Worm (Caenorhabditis elegans) whole organism, L2 larva: Measurements from ENCODE around the gene elb-1.

Source experiments
- F13H6.1 ChIP-seq: sonication (generic microtip); optimal IDR thresholded peaks from 2 replicates; lab custom pipeline; 2016; ENCODE audit warnings: missing genetic modification characterization, missing compliant biosample characterization
- R02D3.7 ChIP-seq: fragments of 150-350 bp; optimal IDR thresholded peaks from 2 replicates; lab custom pipeline; 2014; ENCODE audit warnings: missing biosample characterization, missing genetic modification characterization
- Y55F3AM.14 ChIP-seq: fragments of 200-800 bp; sonication (Bioruptor generic); optimal IDR thresholded peaks from 2 replicates; lab custom pipeline; 2018; ENCODE audit warnings: mild to moderate bottlenecking, missing genetic modification characterization, missing compliant biosample characterization
- ZK546.5 ChIP-seq: sonication (generic microtip); optimal IDR thresholded peaks from 2 replicates; lab custom pipeline; 2017; ENCODE audit warnings: missing biosample characterization, missing genetic modification characterization
- alr-1 ChIP-seq: fragments of 150-350 bp; optimal IDR thresholded peaks from 2 replicates; lab custom pipeline; 2014; ENCODE audit warnings: missing biosample characterization, missing genetic modification characterization
- aly-2 ChIP-seq: fragments of 150-350 bp; optimal IDR thresholded peaks from 2 replicates; lab custom pipeline; 2014; ENCODE audit warnings: missing biosample characterization, missing genetic modification characterization
- ama-1 ChIP-seq: fragments of 150-350 bp; optimal IDR thresholded peaks from 2 replicates; lab custom pipeline; 2018; ENCODE audit warnings: inconsistent platforms
- blmp-1 ChIP-seq: sonication (generic microtip); optimal IDR thresholded peaks from 2 replicates; lab custom pipeline; 2017; ENCODE audit warnings: missing genetic modification characterization, mild to moderate bottlenecking, missing compliant biosample characterization, antibody characterized with exemption, moderate library complexity; ENCODE audit not compliant: insufficient read depth
- ceh-16 ChIP-seq: fragments of 150-350 bp; optimal IDR thresholded peaks from 2 replicates; lab custom pipeline; 2014; ENCODE audit warnings: missing biosample characterization, missing genetic modification characterization
- crh-2 ChIP-seq: sonication (generic microtip); optimal IDR thresholded peaks from 2 replicates; lab custom pipeline; 2017; ENCODE audit warnings: missing biosample characterization, missing genetic modification characterization
- dmd-4 ChIP-seq: sonication (generic microtip); optimal IDR thresholded peaks from 2 replicates; lab custom pipeline; 2017; ENCODE audit warnings: missing biosample characterization, missing genetic modification characterization
- egl-27 ChIP-seq: sonication (generic microtip); optimal IDR thresholded peaks from 3 replicates; lab custom pipeline; 2017; ENCODE audit warnings: missing biosample characterization, missing genetic modification reagents, missing genetic modification characterization
- elt-1 ChIP-seq: fragments of 150-350 bp; optimal IDR thresholded peaks from 2 replicates; lab custom pipeline; 2014; ENCODE audit warnings: missing biosample characterization, missing genetic modification characterization
- elt-3 ChIP-seq: sonication (generic microtip); optimal IDR thresholded peaks from 2 replicates; lab custom pipeline; 2017; ENCODE audit warnings: missing biosample characterization, missing genetic modification characterization
- fos-1 ChIP-seq: fragments of 150-350 bp; optimal IDR thresholded peaks from 2 replicates; lab custom pipeline; 2014; ENCODE audit warnings: missing biosample characterization, missing genetic modification characterization
- gmeb-1 ChIP-seq: fragments of 150-350 bp; optimal IDR thresholded peaks from 2 replicates; lab custom pipeline; 2014; ENCODE audit warnings: missing biosample characterization, missing genetic modification characterization
- lin-11 ChIP-seq: fragments of 150-350 bp; sonication (generic microtip); optimal IDR thresholded peaks from 2 replicates; lab custom pipeline; 2014; ENCODE audit warnings: missing biosample characterization, missing genetic modification characterization, inconsistent platforms, mixed read lengths
- lin-13 ChIP-seq: fragments of 150-350 bp; optimal IDR thresholded peaks from 2 replicates; lab custom pipeline; 2014; ENCODE audit warnings: missing biosample characterization, missing genetic modification reagents, missing genetic modification characterization
- mab-5 ChIP-seq: fragments of 150-350 bp; optimal IDR thresholded peaks from 2 replicates; lab custom pipeline; 2014; ENCODE audit warnings: missing biosample characterization, missing genetic modification characterization
- mbf-1 ChIP-seq: sonication (generic microtip); optimal IDR thresholded peaks from 2 replicates; lab custom pipeline; 2017; ENCODE audit warnings: missing biosample characterization, missing genetic modification characterization
- mdl-1 ChIP-seq, 2 experiments: fragments of 150-350 bp in 1 of 2; sonication (generic microtip) in 1 of 2; optimal IDR thresholded peaks; 2 replicates each; lab custom pipeline; 2017; ENCODE audit warnings: missing biosample characterization in 2 of 2, missing genetic modification characterization in 2 of 2
- nhr-11 ChIP-seq: fragments of 150-350 bp; optimal IDR thresholded peaks from 2 replicates; lab custom pipeline; 2014; ENCODE audit warnings: missing biosample characterization, missing genetic modification characterization
- nhr-12 ChIP-seq: fragments of 150-350 bp; optimal IDR thresholded peaks from 2 replicates; lab custom pipeline; 2014; ENCODE audit warnings: missing biosample characterization, missing genetic modification characterization
- nhr-21 ChIP-seq: fragments of 150-350 bp; optimal IDR thresholded peaks from 2 replicates; lab custom pipeline; 2014; ENCODE audit warnings: missing biosample characterization, missing genetic modification characterization
- nhr-237 ChIP-seq: fragments of 150-350 bp; optimal IDR thresholded peaks from 2 replicates; lab custom pipeline; 2014; ENCODE audit warnings: missing biosample characterization, missing genetic modification characterization
- nhr-25 ChIP-seq: fragments of 150-350 bp; sonication (generic microtip); optimal IDR thresholded peaks from 3 replicates; lab custom pipeline; 2014; ENCODE audit warnings: missing biosample characterization, missing genetic modification characterization
- nhr-6 ChIP-seq: fragments of 150-350 bp; optimal IDR thresholded peaks from 2 replicates; lab custom pipeline; 2014; ENCODE audit warnings: missing biosample characterization, missing genetic modification characterization
- peb-1 ChIP-seq: fragments of 150-350 bp; optimal IDR thresholded peaks from 2 replicates; lab custom pipeline; 2014; ENCODE audit warnings: missing biosample characterization, missing genetic modification characterization
- sem-4 ChIP-seq: fragments of 150-350 bp; optimal IDR thresholded peaks from 2 replicates; lab custom pipeline; 2014; ENCODE audit warnings: missing biosample characterization, missing genetic modification reagents, missing genetic modification characterization
- skn-1 ChIP-seq: sonication (generic microtip); optimal IDR thresholded peaks from 2 replicates; lab custom pipeline; 2017; ENCODE audit warnings: missing biosample characterization, missing genetic modification characterization
- sma-3 ChIP-seq: sonication (generic microtip); optimal IDR thresholded peaks from 2 replicates; lab custom pipeline; 2016; ENCODE audit warnings: missing genetic modification reagents, missing genetic modification characterization, missing compliant biosample characterization
- sma-9 ChIP-seq, 2 experiments: fragments of 150-350 bp in 1 of 2; sonication (generic microtip) in 1 of 2; optimal IDR thresholded peaks; 2 replicates each; lab custom pipeline; 2014 to 2016; ENCODE audit warnings: missing genetic modification characterization in 2 of 2, mild to moderate bottlenecking in 1 of 2, missing biosample characterization in 1 of 2, missing compliant biosample characterization in 1 of 2, missing genetic modification reagents in 1 of 2, moderate library complexity in 1 of 2
- unc-39 ChIP-seq: fragments of 150-350 bp; optimal IDR thresholded peaks from 2 replicates; lab custom pipeline; 2014; ENCODE audit warnings: missing biosample characterization, missing genetic modification characterization
- unc-55 ChIP-seq: fragments of 150-350 bp; sonication (generic microtip); optimal IDR thresholded peaks from 3 replicates; lab custom pipeline; 2014; ENCODE audit warnings: missing biosample characterization, missing genetic modification reagents, missing genetic modification characterization
- unc-62 ChIP-seq: fragments of 150-350 bp; optimal IDR thresholded peaks from 2 replicates; lab custom pipeline; 2014; ENCODE audit warnings: missing biosample characterization, missing genetic modification reagents, missing genetic modification characterization
- zag-1 ChIP-seq: fragments of 150-350 bp; optimal IDR thresholded peaks from 2 replicates; lab custom pipeline; 2014; ENCODE audit warnings: missing biosample characterization, missing genetic modification characterization
- ztf-4 ChIP-seq: fragments of 150-350 bp; optimal IDR thresholded peaks from 2 replicates; lab custom pipeline; 2014; ENCODE audit warnings: missing biosample characterization, missing genetic modification characterization

Gene elb-1

ce11 chrIII:11732056-11732455 lies 12.8 kb upstream of the elb-1 start, which contains the start of gene Y41C4A.21:
Y41C4A.21 (plus strand) TSS chrIII:11732356.
- TF ChIP-seq F13H6.1 (tag; lab: Kevin White, UChicago) (no peak), unc-39 (no peak), sem-4 (tag; lab: Kevin White, UChicago) (no peak), fos-1 (tag; lab: Kevin White, UChicago) (no peak), crh-2 (no peak), lin-11 (no peak), ZK546.5 (tag; lab: Kevin White, UChicago) (no peak), ztf-4 (tag; lab: Kevin White, UChicago) (no peak), Y55F3AM.14 (GFP tag; lab: Kevin White, UChicago) (no peak)
- TF ChIP-seq, all 48 proteins: peak for 0

ce11 chrIII:11731491-11731890 lies 12.2 kb upstream of the elb-1 start:
- TF ChIP-seq ztf-4 (tag; lab: Kevin White, UChicago) (no peak), sma-3 (no peak), nhr-25 (tag; lab: Kevin White, UChicago) (no peak), egl-27 (tag; lab: Kevin White, UChicago) (no peak)

- TF ChIP-seq crh-2 (no peak), blmp-1 (tag; lab: Kevin White, UChicago) (no peak), lin-11 (no peak), nhr-12 (no peak), lin-13 (GFP tag; lab: Kevin White, UChicago) (no peak), unc-62 (GFP tag; lab: Kevin White, UChicago) (no peak), dmd-4 (tag; lab: Kevin White, UChicago) (no peak), nhr-237 (no peak), mbf-1 (no peak), nhr-6 (tag; lab: Kevin White, UChicago) (no peak), ztf-4 (tag; lab: Kevin White, UChicago) (no peak), F13H6.1 (tag; lab: Kevin White, UChicago) (no peak), ceh-16 (tag; lab: Kevin White, UChicago) (no peak), elt-3 (tag; lab: Kevin White, UChicago) (no peak), gmeb-1 (no peak), aly-2 (no peak), sma-3 (no peak), unc-39 (no peak), nhr-11 (tag; lab: Kevin White, UChicago) (no peak)
Measured at ce11 chrIII:11730850-11731249, 11.6 kb upstream of the elb-1 start.

DNA sequence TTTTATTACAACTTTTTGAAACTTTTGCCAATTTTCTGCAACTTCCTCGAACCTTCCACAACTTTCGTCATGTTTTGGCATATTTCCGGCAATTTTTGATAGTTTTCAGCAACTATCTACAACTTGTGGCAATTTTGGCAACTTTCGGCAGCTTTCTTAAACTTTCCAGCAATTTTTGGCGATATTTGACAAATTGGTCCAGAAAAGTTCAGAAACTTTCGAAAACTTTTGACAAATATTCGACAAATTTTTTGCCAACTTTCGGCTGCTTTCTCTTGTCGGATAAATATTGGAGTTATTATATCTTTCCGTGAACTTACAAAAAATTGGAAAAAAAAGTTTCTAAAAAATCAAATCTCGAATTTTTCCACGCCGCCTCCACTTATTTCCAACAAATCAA lies 11.1 kb upstream of the elb-1 start, which contains the start of gene Y41C4A.18:
TSS of gene Y41C4A.18 (plus strand) at position 301 of the 400 bp plus-strand sequence.
- TF ChIP-seq mab-5 (no peak), sem-4 (tag; lab: Kevin White, UChicago) (no peak), Y55F3AM.14 (GFP tag; lab: Kevin White, UChicago) (no peak), R02D3.7 (tag; lab: Kevin White, UChicago) (no peak)

DNA sequence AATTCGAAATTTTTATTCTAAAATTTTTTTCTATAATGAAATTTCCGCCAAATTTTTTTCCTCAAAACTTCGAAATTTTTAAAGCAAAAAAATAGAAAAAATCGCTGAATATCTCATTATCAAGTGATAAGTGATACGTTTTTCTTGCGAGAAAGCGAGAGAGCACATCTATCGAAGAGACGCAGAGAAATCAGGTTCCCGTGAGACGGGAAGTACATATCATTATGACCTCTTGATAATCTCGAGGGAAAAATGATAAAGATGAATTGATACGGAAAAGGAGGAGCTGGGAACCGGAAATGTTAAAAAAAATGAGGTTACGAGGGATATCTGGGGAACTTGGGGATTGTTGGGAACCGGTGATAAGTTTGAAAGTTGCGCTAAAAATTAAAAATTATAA lies 7.8 kb upstream of the elb-1 start:
- no peak for TF ChIP-seq aly-2
- peak; percentile 12 for TF ChIP-seq nhr-21 (tag; lab: Kevin White, UChicago)
- peak; percentile 21 for TF ChIP-seq fos-1 (tag; lab: Kevin White, UChicago)
- TF ChIP-seq nhr-12, result no peak
- no peak for TF ChIP-seq peb-1
- TF ChIP-seq ZK546.5 (tag; lab: Kevin White, UChicago), result no peak
- no peak for TF ChIP-seq skn-1 (tag; lab: Kevin White, UChicago)
- TF ChIP-seq R02D3.7 (tag; lab: Kevin White, UChicago), result no peak

ce11 chrIII:11726590-11726989 lies 7.3 kb upstream of the elb-1 start, which contains the start of gene Y41C4A.12:
Y41C4A.12 (minus strand) TSS chrIII:11726690.
- TF ChIP-seq lin-11 (no peak), dmd-4 (tag; lab: Kevin White, UChicago) (no peak), elt-1 (tag; lab: Kevin White, UChicago) (no peak), nhr-12 (no peak), zag-1 (tag; lab: Kevin White, UChicago) (no peak), sma-3 (no peak), sem-4 (tag; lab: Kevin White, UChicago) (no peak), ama-1 (lab: Kevin White, UChicago) (no peak), ztf-4 (tag; lab: Kevin White, UChicago) (no peak), alr-1 (tag; lab: Kevin White, UChicago) (no peak), sma-9 (GFP tag; optimal IDR thresholded peaks at IDR 0.05; lab: Kevin White, UChicago) (no peak), sma-9 (tag; optimal IDR thresholded peaks at IDR 0.05; lab: Kevin White, UChicago) (no peak), nhr-21 (tag; lab: Kevin White, UChicago) (no peak), peb-1 (no peak), unc-55 (no peak), mdl-1 (tag; optimal IDR thresholded peaks at IDR 0.05; lab: Kevin White, UChicago) (no peak), mbf-1 (no peak)
- TF ChIP-seq, all 48 proteins: peak for 0
